Comparison of ENCODE assay signal across 3 fruit fly cellular contexts in the genomic region with DNA sequence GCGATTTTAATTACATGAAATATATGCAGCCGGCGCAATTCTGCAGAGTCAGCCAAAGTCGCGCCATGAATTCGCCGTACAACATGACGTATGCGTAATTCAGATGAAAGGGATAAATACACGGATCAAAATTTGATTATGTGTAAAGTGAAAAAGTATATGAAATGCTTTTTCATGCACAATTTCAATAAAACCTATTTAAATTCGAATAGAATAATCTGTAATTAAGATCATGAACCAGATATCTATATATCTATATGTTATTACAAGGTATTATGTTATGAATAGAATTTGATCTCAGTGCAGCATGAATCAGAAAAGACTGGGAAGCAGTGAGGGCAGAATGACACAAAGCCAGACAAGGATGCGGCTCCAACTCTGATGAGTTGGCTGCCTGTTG.
A peak's percentile ranks its signal among the peaks of the same experiment; 100 is the strongest.
TF ChIP-seq lines count a peak whose summit lies in the region.

No protein-coding gene starts in this region.

- TF ChIP-seq CTCF in whole organism, embryonic (GFP tag; optimal IDR thresholded peaks at IDR 0.05; lab: Kevin White, UChicago), result no peak

TF ChIP-seq in whole organism, embryonic, 481 proteins besides CTCF, POLR2A, EP300 and RAD21:
- TF ChIP-seq gem (tag; optimal IDR thresholded peaks at IDR 0.05; lab: Kevin White, UChicago), result no peak
- TF ChIP-seq CG1792 (GFP tag; optimal IDR thresholded peaks at IDR 0.05; lab: Kevin White, UChicago), result no peak
- TF ChIP-seq Ets65A (GFP tag; lab: Kevin White, UChicago), result peak; percentile 4

TF ChIP-seq in whole organism, prepupa, 60 proteins besides CTCF, POLR2A, EP300 and RAD21:
- TF ChIP-seq Gug (GFP tag; IDR thresholded peaks at IDR 0.05; lab: Robert Waterston, UW) (0 out of 2 replicates have a peak, but pooled peaks have one; percentile 19), Eip75B (GFP tag; optimal IDR thresholded peaks at IDR 0.05; lab: Kevin White, UChicago) (peak; percentile 14), vri (GFP tag; optimal IDR thresholded peaks at IDR 0.05; lab: Kevin White, UChicago) (no peak), CG4318 (GFP tag; optimal IDR thresholded peaks at IDR 0.05; lab: Kevin White, UChicago) (no peak), CG3032 (tag; optimal IDR thresholded peaks at IDR 0.05; lab: Kevin White, UChicago) (peak; percentile 26), Ets21C (GFP tag; optimal IDR thresholded peaks at IDR 0.05; lab: Kevin White, UChicago) (no peak), CG7368 (GFP tag; optimal IDR thresholded peaks at IDR 0.05; lab: Kevin White, UChicago) (no peak), Eip78C (GFP tag; lab: Kevin White, UChicago) (peak; percentile 80), CG16779 (tag; optimal IDR thresholded peaks at IDR 0.05; lab: Kevin White, UChicago) (no peak), Sox14 (GFP tag; optimal IDR thresholded peaks at IDR 0.05; lab: Kevin White, UChicago) (no peak), CG10669 (GFP tag; optimal IDR thresholded peaks at IDR 0.05; lab: Kevin White, UChicago) (peak; percentile 16), ss (GFP tag; optimal IDR thresholded peaks at IDR 0.05; lab: Kevin White, UChicago) (peak in 1 of 2 experiments; percentile 19), CG8119 (GFP tag; IDR thresholded peaks at IDR 0.05; lab: Robert Waterston, UW) (0 out of 3 replicates have a peak, but pooled peaks have one; percentile 14), esn (GFP tag; optimal IDR thresholded peaks at IDR 0.05; lab: Kevin White, UChicago) (peak; percentile 23), salr (GFP tag; optimal IDR thresholded peaks at IDR 0.05; lab: Kevin White, UChicago) (no peak), Hr38 (GFP tag; optimal IDR thresholded peaks at IDR 0.05; lab: Kevin White, UChicago) (no peak), CG6854 (GFP tag; optimal IDR thresholded peaks at IDR 0.05; lab: Kevin White, UChicago) (no peak), Eip93F (GFP tag; optimal IDR thresholded peaks at IDR 0.05; lab: Kevin White, UChicago) (no peak), fd59A (GFP tag; optimal IDR thresholded peaks at IDR 0.05; lab: Kevin White, UChicago) (no peak), svp (GFP tag; lab: Kevin White, UChicago) (peak; percentile 60), spab (GFP tag; optimal IDR thresholded peaks at IDR 0.05; lab: Kevin White, UChicago) (no peak), CG10631 (GFP tag; optimal IDR thresholded peaks at IDR 0.05; lab: Kevin White, UChicago) (peak; percentile 10), CG1621 (tag; optimal IDR thresholded peaks at IDR 0.05; lab: Kevin White, UChicago) (no peak), Ets96B (tag; optimal IDR thresholded peaks at IDR 0.05; lab: Kevin White, UChicago) (peak; percentile 44), eg (GFP tag; IDR thresholded peaks at IDR 0.05; lab: Robert Waterston, UW) (no peak), achi (GFP tag; optimal IDR thresholded peaks at IDR 0.05; lab: Kevin White, UChicago) (no peak), pdm3 (GFP tag; optimal IDR thresholded peaks at IDR 0.05; lab: Kevin White, UChicago) (peak; percentile 1)

TF ChIP-seq in whole organism, pupa, 21 proteins besides CTCF, POLR2A, EP300 and RAD21:
- peak; percentile 7 for TF ChIP-seq CG9948 (tag; optimal IDR thresholded peaks at IDR 0.05; lab: Kevin White, UChicago)
- no peak for TF ChIP-seq D1 (tag; optimal IDR thresholded peaks at IDR 0.05; lab: Kevin White, UChicago)
- peak; percentile 15 for TF ChIP-seq CG15710 (tag; optimal IDR thresholded peaks at IDR 0.05; lab: Kevin White, UChicago)
- no peak for TF ChIP-seq Snoo (tag; optimal IDR thresholded peaks at IDR 0.05; lab: Kevin White, UChicago)
- no peak for TF ChIP-seq CG4496 (GFP tag; IDR thresholded peaks at IDR 0.05; lab: Robert Waterston, UW)
- TF ChIP-seq CG10348 (GFP tag; IDR thresholded peaks at IDR 0.05; lab: Robert Waterston, UW), result no peak
- no peak for TF ChIP-seq fd96Ca (GFP tag; IDR thresholded peaks at IDR 0.05; lab: Robert Waterston, UW)
- TF ChIP-seq EcR (GFP tag; optimal IDR thresholded peaks at IDR 0.05; lab: Kevin White, UChicago), result no peak
- no peak for TF ChIP-seq CG32121 (GFP tag; IDR thresholded peaks at IDR 0.05; lab: Robert Waterston, UW)
- no peak for TF ChIP-seq rn (GFP tag; IDR thresholded peaks at IDR 0.05; lab: Robert Waterston, UW)
- peak; percentile 3 for TF ChIP-seq CG14655 (GFP tag; optimal IDR thresholded peaks at IDR 0.05; lab: Kevin White, UChicago)
- TF ChIP-seq Pif1A (GFP tag; optimal IDR thresholded peaks at IDR 0.05; lab: Kevin White, UChicago), result no peak
- no peak for TF ChIP-seq CG17806 (tag; optimal IDR thresholded peaks at IDR 0.05; lab: Kevin White, UChicago)
- TF ChIP-seq CG8301 (tag; optimal IDR thresholded peaks at IDR 0.05; lab: Kevin White, UChicago), result no peak
- peak; percentile 61 for TF ChIP-seq CG8159 (tag; optimal IDR thresholded peaks at IDR 0.05; lab: Kevin White, UChicago)
- no peak for TF ChIP-seq CG13204 (GFP tag; optimal IDR thresholded peaks at IDR 0.05; lab: Kevin White, UChicago)
TF ChIP-seq in whole organism, pupa: peak in this region for 4.
